Worm (Caenorhabditis elegans) whole organism, midembryonic: ENCODE data around the gene K10B3.1.

ENCODE experiments used
- T22C8.4 ChIP-seq: fragments of 200-800 bp; sonication (Bioruptor generic); IDR thresholded peaks from 2 replicates; pipeline ENCODE4 v1.3.6; 2022; ENCODE audit warnings: missing genetic modification characterization, missing compliant biosample characterization
- cog-1 ChIP-seq: sonication (generic microtip); optimal IDR thresholded peaks from 2 replicates; lab custom pipeline; 2016; ENCODE audit warnings: missing genetic modification characterization, missing compliant biosample characterization
- klf-2 ChIP-seq: fragments of 200-800 bp; sonication (Bioruptor generic); conservative IDR thresholded peaks from 2 replicates; pipeline ENCODE4 v1.3.6; 2022; ENCODE audit warnings: missing genetic modification reagents, missing genetic modification characterization, missing compliant biosample characterization
- med-1 ChIP-seq: sonication (generic microtip); optimal IDR thresholded peaks from 2 replicates; lab custom pipeline; 2017; ENCODE audit warnings: missing genetic modification characterization, mild to moderate bottlenecking, missing compliant biosample characterization, antibody characterized with exemption, missing genetic modification reagents; ENCODE audit not compliant: insufficient read depth
- ref-1 ChIP-seq: fragments of 200-800 bp; sonication (Bioruptor generic); conservative IDR thresholded peaks from 2 replicates; pipeline ENCODE4 v1.3.6; 2022; ENCODE audit warnings: missing genetic modification reagents, missing genetic modification characterization, missing compliant biosample characterization
- tab-1 ChIP-seq: fragments of 200-800 bp; sonication (Bioruptor generic); IDR thresholded peaks from 2 replicates; pipeline ENCODE4 v1.3.6; 2022; ENCODE audit warnings: missing genetic modification characterization, missing compliant biosample characterization
- ztf-23 ChIP-seq: fragments of 200-800 bp; sonication (Bioruptor generic); IDR thresholded peaks from 2 replicates; pipeline ENCODE4 v1.3.6; 2022; ENCODE audit warnings: missing genetic modification reagents, missing genetic modification characterization, missing compliant biosample characterization
- ztf-29 ChIP-seq: fragments of 200-800 bp; sonication (Bioruptor generic); IDR thresholded peaks from 2 replicates; pipeline ENCODE4 v1.3.6; 2022; ENCODE audit warnings: missing genetic modification reagents, missing genetic modification characterization, missing compliant biosample characterization

ce11 chrX:3101562-3101961 is 33.7 kb upstream of the K10B3.1 start:
- no peak for TF ChIP-seq cog-1
- TF ChIP-seq med-1 (GFP tag; lab: Kevin White, UChicago): no peak
- TF ChIP-seq tab-1 (GFP tag; lab: Robert Waterston, UW): no peak
- no peak for TF ChIP-seq ref-1
- no peak for TF ChIP-seq ztf-23
- no peak for TF ChIP-seq klf-2 (GFP tag; lab: Robert Waterston, UW)
- no peak for TF ChIP-seq T22C8.4 (GFP tag; lab: Robert Waterston, UW)
- no peak for TF ChIP-seq ztf-29 (GFP tag; lab: Robert Waterston, UW)
